Fruit fly (Drosophila melanogaster) whole organism, pupa: ENCODE data around the gene CG31115.

Experiments
- CG12605 ChIP-seq: fragments of 200-800 bp; sonication (Bioruptor generic); IDR thresholded peaks from 2 replicates; pipeline ENCODE4 v1.3.6; 2022; ENCODE audit warnings: missing biosample characterization, missing genetic modification characterization
- fd96Ca ChIP-seq: fragments of 200-800 bp; sonication (Bioruptor generic); IDR thresholded peaks from 3 replicates; pipeline ENCODE4 v1.3.6; 2022; ENCODE audit warnings: missing biosample characterization, missing genetic modification characterization

DNA sequence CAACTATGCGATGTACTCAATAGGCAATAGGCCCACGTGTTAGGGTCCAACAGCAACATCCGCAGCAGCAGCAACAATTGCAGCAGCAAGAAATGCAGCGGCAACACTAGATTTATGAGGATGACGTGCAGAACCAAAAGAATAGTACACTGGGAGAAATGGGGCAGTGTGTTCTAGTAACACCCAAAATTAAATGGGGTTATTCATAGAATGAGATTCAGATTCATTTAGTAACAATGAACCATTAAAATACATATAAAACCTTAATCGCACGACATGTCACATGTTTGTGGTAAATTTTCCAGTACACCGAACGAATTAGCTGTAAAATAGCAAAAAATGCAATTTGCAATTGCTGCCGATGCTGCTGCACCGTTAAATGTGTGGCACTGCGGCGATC is 39.5 kb upstream of the CG31115 start:
- TF ChIP-seq fd96Ca (GFP tag; lab: Robert Waterston, UW) = no peak
- no peak for TF ChIP-seq CG12605 (GFP tag; lab: Robert Waterston, UW)
